Worm (Caenorhabditis elegans) whole organism, L4 larva: ENCODE results near the gene ugtp-1.

ENCODE experiments used
- F49E8.2 ChIP-seq: sonication (generic microtip); optimal IDR thresholded peaks from 2 replicates; lab custom pipeline; 2016; ENCODE audit warnings: missing compliant biosample characterization, mild to moderate bottlenecking, missing genetic modification characterization, borderline replicate concordance
- R02D3.7 ChIP-seq: fragments of 150-350 bp; sonication (generic microtip); optimal IDR thresholded peaks from 3 replicates; lab custom pipeline; 2014; ENCODE audit warnings: missing biosample characterization, missing genetic modification characterization
- T26A8.4 ChIP-seq: fragments of 200-800 bp; sonication (Bioruptor generic); IDR thresholded peaks from 2 replicates; pipeline ENCODE4 v1.3.6; 2022; ENCODE audit warnings: missing genetic modification characterization, missing compliant biosample characterization
- ama-1 ChIP-seq: fragments of 150-350 bp; optimal IDR thresholded peaks from 2 replicates; lab custom pipeline; 2014; ENCODE audit warnings: inconsistent platforms, mixed read lengths
- ceh-82 ChIP-seq: sonication (generic microtip); optimal IDR thresholded peaks from 2 replicates; lab custom pipeline; 2017; ENCODE audit warnings: missing biosample characterization, missing genetic modification characterization
- dve-1 ChIP-seq: sonication (generic microtip); optimal IDR thresholded peaks from 2 replicates; lab custom pipeline; 2017; ENCODE audit warnings: antibody characterized with exemption, mild to moderate bottlenecking, missing genetic modification characterization, missing compliant biosample characterization; ENCODE audit not compliant: insufficient read depth
- lin-13 ChIP-seq: fragments of 150-350 bp; optimal IDR thresholded peaks from 2 replicates; lab custom pipeline; 2014; ENCODE audit warnings: missing biosample characterization, missing genetic modification reagents, missing genetic modification characterization
- lin-39 ChIP-seq: fragments of 150-350 bp; optimal IDR thresholded peaks from 2 replicates; lab custom pipeline; 2014; ENCODE audit warnings: missing biosample characterization, missing genetic modification reagents, missing genetic modification characterization
- nhr-10 ChIP-seq: fragments of 150-350 bp; optimal IDR thresholded peaks from 2 replicates; lab custom pipeline; 2014; ENCODE audit warnings: missing biosample characterization, missing genetic modification characterization
- unc-62 ChIP-seq, 3 experiments: fragments of 150-350 bp in 1 of 3; sonication (generic microtip); optimal IDR thresholded peaks in 2 of 3; peaks in 1 of 3; 1 replicate in 1 of 3; 2 replicates in 2 of 3; lab custom pipeline; 2014 to 2017; ENCODE audit warnings: missing biosample characterization in 3 of 3, missing genetic modification characterization in 3 of 3, missing genetic modification reagents in 3 of 3, missing genotype in 1 of 3
- zip-11 ChIP-seq: fragments of 200-800 bp; sonication (Bioruptor generic); IDR thresholded peaks from 2 replicates; pipeline ENCODE4 v1.3.6; 2022; ENCODE audit warnings: missing genetic modification characterization, missing compliant biosample characterization
- ztf-11 ChIP-seq: fragments of 150-350 bp; optimal IDR thresholded peaks from 2 replicates; lab custom pipeline; 2014; ENCODE audit warnings: missing biosample characterization, missing genetic modification characterization

DNA sequence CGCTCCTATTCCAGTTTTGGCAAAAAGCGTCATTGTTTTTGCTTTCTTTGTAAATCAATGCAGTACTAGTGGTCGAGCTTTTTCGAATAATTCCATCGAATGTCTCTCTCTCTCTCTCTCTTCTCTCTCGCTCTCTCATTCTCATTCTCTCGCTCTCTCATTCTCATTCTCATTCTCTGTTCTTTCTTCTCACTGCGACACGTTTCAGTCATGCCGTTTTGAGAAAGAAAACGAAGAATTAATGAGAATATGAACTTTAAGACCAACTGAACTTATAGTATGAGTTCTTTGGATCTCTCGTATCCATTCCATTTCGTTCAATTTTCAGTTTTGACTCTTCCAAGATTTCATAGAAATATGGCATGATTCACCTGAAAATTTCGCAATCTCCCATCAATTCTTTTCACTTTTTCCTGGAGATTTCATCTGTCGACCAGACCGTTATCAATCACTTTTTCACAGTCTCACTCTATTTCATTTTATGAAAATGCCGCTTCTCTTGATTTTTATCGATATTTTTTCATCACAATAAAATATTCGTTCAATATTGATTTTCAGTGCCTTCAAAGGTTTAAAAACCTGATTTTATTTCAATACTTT is 22.0 kb upstream of the ugtp-1 start:
- TF ChIP-seq lin-13 (GFP tag; lab: Kevin White, UChicago) (no peak), nhr-10 (tag; lab: Kevin White, UChicago) (no peak), ama-1 (lab: Kevin White, UChicago) (no peak), ztf-11 (tag; lab: Kevin White, UChicago) (no peak), T26A8.4 (GFP tag; lab: Robert Waterston, UW) (no peak), F49E8.2 (tag; lab: Kevin White, UChicago) (no peak), ceh-82 (no peak), dve-1 (tag; lab: Kevin White, UChicago) (no peak), lin-39 (tag; lab: Kevin White, UChicago) (no peak), zip-11 (GFP tag; lab: Robert Waterston, UW) (no peak), R02D3.7 (tag; lab: Kevin White, UChicago) (no peak), unc-62 (GFP tag; optimal IDR thresholded peaks at IDR 0.05 in 1 of 2; lab: Kevin White, UChicago) (no peak), unc-62 (tag; optimal IDR thresholded peaks at IDR 0.05; lab: Kevin White, UChicago) (no peak)
